Fruit fly (Drosophila melanogaster): ENCODE measurements around the gene CG11037.

DNA sequence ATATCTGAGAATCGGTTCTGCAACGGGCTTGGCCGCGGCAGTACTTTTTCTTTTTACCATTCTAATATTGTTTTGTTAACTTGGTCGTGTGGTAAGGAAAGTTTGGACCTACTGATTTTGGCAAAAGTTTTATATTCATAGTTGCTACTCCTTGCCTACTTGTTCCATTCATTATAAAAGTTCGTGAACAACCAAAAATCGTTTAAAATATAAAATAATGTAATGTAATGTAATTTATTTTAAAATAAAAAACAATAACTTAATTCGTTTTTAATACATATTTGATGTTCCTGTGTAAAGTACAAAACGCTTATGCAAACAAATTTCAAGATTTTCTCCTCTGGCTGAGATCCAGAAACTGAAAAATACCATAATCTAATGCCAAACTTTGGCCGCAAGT lies 13.4 kb upstream of the CG11037 start, which contains the start of gene CG33286:
- TF ChIP-seq CG14655 (GFP tag; optimal IDR thresholded peaks at IDR 0.05), result no peak
- TF ChIP-seq EcR (GFP tag; optimal IDR thresholded peaks at IDR 0.05), result no peak
- no peak for TF ChIP-seq CG8301 (tag; optimal IDR thresholded peaks at IDR 0.05)
- no peak for TF ChIP-seq D1 (tag; optimal IDR thresholded peaks at IDR 0.05)
